Worm (Caenorhabditis elegans) whole organism, midembryonic: ENCODE results near the gene B0303.16.

Experiments used
- T22C8.4 ChIP-seq: fragments of 200-800 bp; sonication (Bioruptor generic); IDR thresholded peaks from 2 replicates; pipeline ENCODE4 v1.3.6; 2022; ENCODE audit warnings: missing genetic modification characterization, missing compliant biosample characterization
- cog-1 ChIP-seq: sonication (generic microtip); optimal IDR thresholded peaks from 2 replicates; lab custom pipeline; 2016; ENCODE audit warnings: missing genetic modification characterization, missing compliant biosample characterization
- flt-1 ChIP-seq: fragments of 200-800 bp; sonication (Bioruptor generic); IDR thresholded peaks from 2 replicates; pipeline ENCODE4 v1.3.6; 2022; ENCODE audit warnings: missing genetic modification characterization, missing compliant biosample characterization
- klf-2 ChIP-seq: fragments of 200-800 bp; sonication (Bioruptor generic); conservative IDR thresholded peaks from 2 replicates; pipeline ENCODE4 v1.3.6; 2022; ENCODE audit warnings: missing genetic modification reagents, missing genetic modification characterization, missing compliant biosample characterization
- med-1 ChIP-seq: sonication (generic microtip); optimal IDR thresholded peaks from 2 replicates; lab custom pipeline; 2017; ENCODE audit warnings: missing genetic modification characterization, mild to moderate bottlenecking, missing compliant biosample characterization, antibody characterized with exemption, missing genetic modification reagents; ENCODE audit not compliant: insufficient read depth
- ref-1 ChIP-seq: fragments of 200-800 bp; sonication (Bioruptor generic); conservative IDR thresholded peaks from 2 replicates; pipeline ENCODE4 v1.3.6; 2022; ENCODE audit warnings: missing genetic modification reagents, missing genetic modification characterization, missing compliant biosample characterization

- no peak for TF ChIP-seq flt-1
- no peak for TF ChIP-seq med-1 (GFP tag; lab: Kevin White, UChicago)
- no peak for TF ChIP-seq klf-2 (GFP tag; lab: Robert Waterston, UW)
- no peak for TF ChIP-seq T22C8.4 (GFP tag; lab: Robert Waterston, UW)
- TF ChIP-seq cog-1 (tag; lab: Kevin White, UChicago), result no peak
- TF ChIP-seq ref-1 (GFP tag; lab: Robert Waterston, UW), result no peak
These were observed 19.1 kb upstream of the B0303.16 start for ce11 chrIII:8685590-8686240.
